Worm (Caenorhabditis elegans) whole organism, L4 larva: Measurements from ENCODE around the gene pak-1.

Experiments used
- F10B5.3 ChIP-seq: sonication (generic microtip); optimal IDR thresholded peaks from 2 replicates; lab custom pipeline; 2016; ENCODE audit warnings: mild to moderate bottlenecking, missing genetic modification characterization, missing compliant biosample characterization
- F26F4.8 ChIP-seq: fragments of 200-800 bp; sonication (Bioruptor generic); conservative IDR thresholded peaks from 2 replicates; pipeline ENCODE4 v1.3.6; 2022; ENCODE audit warnings: missing genetic modification characterization, missing compliant biosample characterization
- F44E2.7 ChIP-seq: fragments of 200-800 bp; sonication (Bioruptor generic); IDR thresholded peaks from 2 replicates; pipeline ENCODE4 v2.1.2; 2022; ENCODE audit warnings: missing genetic modification characterization, missing compliant biosample characterization
- F49E8.2 ChIP-seq: sonication (generic microtip); optimal IDR thresholded peaks from 2 replicates; lab custom pipeline; 2016; ENCODE audit warnings: missing compliant biosample characterization, mild to moderate bottlenecking, missing genetic modification characterization, borderline replicate concordance
- R02D3.7 ChIP-seq: fragments of 150-350 bp; sonication (generic microtip); optimal IDR thresholded peaks from 3 replicates; lab custom pipeline; 2014; ENCODE audit warnings: missing biosample characterization, missing genetic modification characterization
- T20F7.1 ChIP-seq: fragments of 200-800 bp; sonication (Bioruptor generic); optimal IDR thresholded peaks from 2 replicates; lab custom pipeline; 2018; ENCODE audit warnings: mild to moderate bottlenecking, missing genetic modification characterization, missing compliant biosample characterization
- ZK337.2 ChIP-seq: fragments of 200-800 bp; sonication (Bioruptor generic); IDR thresholded peaks from 2 replicates; pipeline ENCODE4 v1.3.6; 2022; ENCODE audit warnings: missing genetic modification reagents, missing genetic modification characterization, missing compliant biosample characterization
- ZK546.5 ChIP-seq, 2 experiments: sonication (generic microtip); optimal IDR thresholded peaks; 2 replicates each; lab custom pipeline; 2017; ENCODE audit warnings: missing biosample characterization in 2 of 2, missing genetic modification characterization in 2 of 2
- aha-1 ChIP-seq: fragments of 150-350 bp; peaks from one replicate; lab custom pipeline; 2014; ENCODE audit warnings: missing biosample characterization, missing genetic modification characterization
- aly-2 ChIP-seq: sonication (generic microtip); optimal IDR thresholded peaks from 2 replicates; lab custom pipeline; 2018; ENCODE audit warnings: missing biosample characterization, missing genetic modification characterization
- attf-4 ChIP-seq: sonication (generic microtip); optimal IDR thresholded peaks from 3 replicates; lab custom pipeline; 2017; ENCODE audit warnings: missing biosample characterization, missing genetic modification characterization
- ceh-20 ChIP-seq: fragments of 200-800 bp; sonication (Bioruptor generic); IDR thresholded peaks from 2 replicates; pipeline ENCODE4 v1.3.6; 2022; ENCODE audit warnings: missing genetic modification reagents, missing genetic modification characterization, missing compliant biosample characterization
- ceh-28 ChIP-seq: fragments of 150-350 bp; optimal IDR thresholded peaks from 2 replicates; lab custom pipeline; 2014; ENCODE audit warnings: missing biosample characterization, missing genetic modification reagents, missing genetic modification characterization
- ceh-32 ChIP-seq: sonication (generic microtip); optimal IDR thresholded peaks from 2 replicates; lab custom pipeline; 2016; ENCODE audit warnings: mild to moderate bottlenecking, missing genetic modification characterization, missing compliant biosample characterization; ENCODE audit not compliant: poor library complexity
- ceh-44 ChIP-seq: fragments of 200-800 bp; sonication (Bioruptor generic); IDR thresholded peaks from 2 replicates; pipeline ENCODE4 v1.3.6; 2022; ENCODE audit warnings: missing genetic modification reagents, missing genetic modification characterization, missing compliant biosample characterization
- ceh-82 ChIP-seq: sonication (generic microtip); optimal IDR thresholded peaks from 2 replicates; lab custom pipeline; 2017; ENCODE audit warnings: missing biosample characterization, missing genetic modification characterization
- daf-12 ChIP-seq: fragments of 150-350 bp; optimal IDR thresholded peaks from 2 replicates; lab custom pipeline; 2014; ENCODE audit warnings: missing biosample characterization, missing genetic modification reagents, missing genetic modification characterization
- daf-19 ChIP-seq: fragments of 200-800 bp; sonication (Bioruptor generic); conservative IDR thresholded peaks from 2 replicates; pipeline ENCODE4 v1.3.6; 2022; ENCODE audit warnings: missing genetic modification characterization, missing compliant biosample characterization
- daf-8 ChIP-seq: fragments of 200-800 bp; sonication (Bioruptor generic); IDR thresholded peaks from 2 replicates; pipeline ENCODE4 v1.3.6; 2022; ENCODE audit warnings: missing genetic modification characterization, missing compliant biosample characterization
- dmd-9 ChIP-seq: fragments of 200-800 bp; sonication (Bioruptor generic); IDR thresholded peaks from 2 replicates; pipeline ENCODE4 v1.3.6; 2022; ENCODE audit warnings: missing genetic modification reagents, missing genetic modification characterization, missing compliant biosample characterization
- fkh-10 ChIP-seq: fragments of 150-350 bp; optimal IDR thresholded peaks from 2 replicates; lab custom pipeline; 2014; ENCODE audit warnings: missing biosample characterization, missing genetic modification reagents, missing genetic modification characterization
- gei-8 ChIP-seq: fragments of 200-800 bp; sonication (Bioruptor generic); optimal IDR thresholded peaks from 2 replicates; lab custom pipeline; 2018; ENCODE audit warnings: mild to moderate bottlenecking, missing genetic modification characterization, missing compliant biosample characterization
- hlh-11 ChIP-seq: fragments of 200-800 bp; sonication (Bioruptor generic); optimal IDR thresholded peaks from 2 replicates; lab custom pipeline; 2018; ENCODE audit warnings: mild to moderate bottlenecking, missing genetic modification characterization, missing compliant biosample characterization
- jun-1 ChIP-seq: fragments of 150-350 bp; optimal IDR thresholded peaks from 2 replicates; lab custom pipeline; 2014; ENCODE audit warnings: missing biosample characterization, missing genetic modification reagents, missing genetic modification characterization
- lin-15B ChIP-seq: fragments of 150-350 bp; sonication (generic microtip); optimal IDR thresholded peaks from 3 replicates; lab custom pipeline; 2014; ENCODE audit warnings: missing biosample characterization, missing genetic modification characterization
- lin-38 ChIP-seq: fragments of 200-800 bp; sonication (Bioruptor generic); IDR thresholded peaks from 2 replicates; pipeline ENCODE4 v1.3.6; 2022; ENCODE audit warnings: missing genetic modification reagents, missing genetic modification characterization, missing compliant biosample characterization
- madf-9 ChIP-seq: fragments of 200-800 bp; sonication (Bioruptor generic); conservative IDR thresholded peaks from 2 replicates; pipeline ENCODE4 v1.3.6; 2022; ENCODE audit warnings: missing genetic modification reagents, missing genetic modification characterization, missing compliant biosample characterization
- mdl-1 ChIP-seq, 2 experiments: fragments of 150-350 bp in 1 of 2; sonication (generic microtip) in 1 of 2; optimal IDR thresholded peaks; 2 replicates each; lab custom pipeline; 2014 to 2017; ENCODE audit warnings: missing biosample characterization in 2 of 2, missing genetic modification characterization in 2 of 2
- mep-1 ChIP-seq: fragments of 150-350 bp; sonication (generic microtip); optimal IDR thresholded peaks from 3 replicates; lab custom pipeline; 2014; ENCODE audit warnings: missing biosample characterization, missing genetic modification characterization
- mes-2 ChIP-seq: sonication (generic microtip); optimal IDR thresholded peaks from 2 replicates; lab custom pipeline; 2016; ENCODE audit warnings: missing genotype, mild to moderate bottlenecking, missing genetic modification characterization, missing compliant biosample characterization; ENCODE audit not compliant: poor library complexity, severe bottlenecking
- mxl-2 ChIP-seq: fragments of 200-800 bp; sonication (Bioruptor generic); conservative IDR thresholded peaks from 2 replicates; pipeline ENCODE4 v1.3.6; 2022; ENCODE audit warnings: missing genetic modification reagents, missing genetic modification characterization, missing compliant biosample characterization
- nhr-102 ChIP-seq: sonication (generic microtip); optimal IDR thresholded peaks from 2 replicates; lab custom pipeline; 2016; ENCODE audit warnings: mild to moderate bottlenecking, missing genetic modification characterization, moderate library complexity, missing compliant biosample characterization
- nhr-11 ChIP-seq: fragments of 150-350 bp; optimal IDR thresholded peaks from 2 replicates; lab custom pipeline; 2014; ENCODE audit warnings: missing biosample characterization, missing genetic modification characterization
- nhr-111 ChIP-seq: fragments of 200-800 bp; sonication (Bioruptor generic); optimal IDR thresholded peaks from 2 replicates; lab custom pipeline; 2018; ENCODE audit warnings: mild to moderate bottlenecking, missing genetic modification characterization, missing compliant biosample characterization
- nhr-237 ChIP-seq: sonication (generic microtip); optimal IDR thresholded peaks from 2 replicates; lab custom pipeline; 2017; ENCODE audit warnings: missing biosample characterization, missing genetic modification characterization
- nhr-25 ChIP-seq: sonication (generic microtip); optimal IDR thresholded peaks from 2 replicates; lab custom pipeline; 2017; ENCODE audit warnings: missing genetic modification characterization, mild to moderate bottlenecking, missing compliant biosample characterization, antibody characterized with exemption, moderate library complexity, borderline replicate concordance; ENCODE audit not compliant: insufficient read depth
- nhr-28 ChIP-seq: fragments of 150-350 bp; optimal IDR thresholded peaks from 2 replicates; lab custom pipeline; 2014; ENCODE audit warnings: missing biosample characterization, missing genetic modification characterization
- nhr-41 ChIP-seq: fragments of 200-800 bp; sonication (Bioruptor generic); IDR thresholded peaks from 2 replicates; pipeline ENCODE4 v1.3.6; 2022; ENCODE audit warnings: missing genetic modification reagents, missing genetic modification characterization, missing compliant biosample characterization
- nhr-48 ChIP-seq: sonication (generic microtip); optimal IDR thresholded peaks from 2 replicates; lab custom pipeline; 2016; ENCODE audit warnings: mild to moderate bottlenecking, missing genetic modification characterization, missing compliant biosample characterization
- nhr-6 ChIP-seq: fragments of 150-350 bp; optimal IDR thresholded peaks from 2 replicates; lab custom pipeline; 2014; ENCODE audit warnings: missing biosample characterization, missing genetic modification characterization
- nhr-77 ChIP-seq: fragments of 150-350 bp; optimal IDR thresholded peaks from 2 replicates; lab custom pipeline; 2014; ENCODE audit warnings: missing biosample characterization, missing genetic modification characterization
- php-3 ChIP-seq: fragments of 200-800 bp; sonication (Bioruptor generic); IDR thresholded peaks from 2 replicates; pipeline ENCODE4 v1.3.6; 2022; ENCODE audit warnings: missing genetic modification reagents, missing genetic modification characterization, missing compliant biosample characterization
- pqm-1 ChIP-seq: sonication (generic microtip); optimal IDR thresholded peaks from 2 replicates; lab custom pipeline; 2017; ENCODE audit warnings: missing biosample characterization, missing genetic modification characterization
- rbr-2 ChIP-seq: sonication (generic microtip); optimal IDR thresholded peaks from 2 replicates; lab custom pipeline; 2016; ENCODE audit warnings: missing genotype, missing genetic modification characterization, missing compliant biosample characterization
- sdz-12 ChIP-seq: fragments of 200-800 bp; sonication (Bioruptor generic); optimal IDR thresholded peaks from 2 replicates; lab custom pipeline; 2018; ENCODE audit warnings: mild to moderate bottlenecking, missing genetic modification characterization, missing compliant biosample characterization
- spr-1 ChIP-seq: sonication (generic microtip); optimal IDR thresholded peaks from 2 replicates; lab custom pipeline; 2016; ENCODE audit warnings: mild to moderate bottlenecking, missing genetic modification characterization, missing compliant biosample characterization
- spr-3 ChIP-seq: fragments of 200-800 bp; sonication (Bioruptor generic); optimal IDR thresholded peaks from 2 replicates; lab custom pipeline; 2018; ENCODE audit warnings: mild to moderate bottlenecking, missing genetic modification characterization, missing compliant biosample characterization
- unc-130 ChIP-seq: sonication (generic microtip); optimal IDR thresholded peaks from 2 replicates; lab custom pipeline; 2016; ENCODE audit warnings: missing genetic modification reagents, missing genetic modification characterization, missing compliant biosample characterization
- zfp-2 ChIP-seq: sonication (generic microtip); optimal IDR thresholded peaks from 2 replicates; lab custom pipeline; 2016; ENCODE audit warnings: mild to moderate bottlenecking, missing genetic modification characterization, missing compliant biosample characterization
- zip-11 ChIP-seq: fragments of 200-800 bp; sonication (Bioruptor generic); IDR thresholded peaks from 2 replicates; pipeline ENCODE4 v1.3.6; 2022; ENCODE audit warnings: missing genetic modification characterization, missing compliant biosample characterization
- ztf-11 ChIP-seq: fragments of 150-350 bp; optimal IDR thresholded peaks from 2 replicates; lab custom pipeline; 2014; ENCODE audit warnings: missing biosample characterization, missing genetic modification characterization
- ztf-7 ChIP-seq: fragments of 150-350 bp; optimal IDR thresholded peaks from 2 replicates; lab custom pipeline; 2014; ENCODE audit warnings: missing biosample characterization, missing genetic modification characterization

pak-1 gene

ce11 chrX:6057580-6058305, 9.3 kb upstream of the pak-1 start, which contains the start of gene gln-1 (continued):
- TF ChIP-seq ceh-28 (tag; lab: Kevin White, UChicago) (no peak), pqm-1 (tag; lab: Kevin White, UChicago) (peak; percentile 70), lin-38 (GFP tag; lab: Robert Waterston, UW) (no peak), nhr-28 (peak; percentile 66), daf-8 (GFP tag; lab: Robert Waterston, UW) (no peak), mep-1 (peak; percentile 49), ztf-7 (tag; lab: Kevin White, UChicago) (no peak), nhr-41 (no peak), gei-8 (GFP tag; lab: Kevin White, UChicago) (no peak), daf-12 (tag; lab: Kevin White, UChicago) (no peak), R02D3.7 (tag; lab: Kevin White, UChicago) (no peak), nhr-237 (tag; lab: Kevin White, UChicago) (no peak), mes-2 (no peak), ceh-20 (GFP tag; lab: Robert Waterston, UW) (no peak), ceh-82 (tag; lab: Kevin White, UChicago) (no peak), sdz-12 (GFP tag; lab: Kevin White, UChicago) (no peak), lin-15B (tag; lab: Kevin White, UChicago) (no peak), madf-9 (GFP tag; lab: Robert Waterston, UW) (no peak), unc-130 (no peak), ceh-44 (GFP tag; lab: Robert Waterston, UW) (no peak), hlh-11 (tag; lab: Kevin White, UChicago) (peak; percentile 59), daf-19 (GFP tag; lab: Robert Waterston, UW) (no peak), mdl-1 (tag; optimal IDR thresholded peaks at IDR 0.05; lab: Kevin White, UChicago) (peak in 1 of 2 experiments; percentile 50), nhr-6 (tag; lab: Kevin White, UChicago) (peak; percentile 17), nhr-11 (tag; lab: Kevin White, UChicago) (no peak), php-3 (GFP tag; lab: Robert Waterston, UW) (no peak), zfp-2 (tag; lab: Kevin White, UChicago) (no peak), ZK337.2 (GFP tag; lab: Robert Waterston, UW) (no peak), zip-11 (GFP tag; lab: Robert Waterston, UW) (no peak), nhr-102 (tag; lab: Kevin White, UChicago) (no peak), ceh-32 (tag; lab: Kevin White, UChicago) (no peak), ztf-11 (tag; lab: Kevin White, UChicago) (no peak), jun-1 (tag; lab: Kevin White, UChicago) (no peak), spr-1 (tag; lab: Kevin White, UChicago) (no peak), nhr-48 (tag; lab: Kevin White, UChicago) (peak; percentile 45), nhr-111 (GFP tag; lab: Kevin White, UChicago) (no peak), aly-2 (no peak), ZK546.5 (tag; optimal IDR thresholded peaks at IDR 0.05; lab: Kevin White, UChicago) (no peak), rbr-2 (tag; lab: Kevin White, UChicago) (no peak), nhr-25 (tag; lab: Kevin White, UChicago) (no peak), F49E8.2 (no peak), attf-4 (tag; lab: Kevin White, UChicago) (no peak), F44E2.7 (GFP tag; lab: Robert Waterston, UW) (no peak), F26F4.8 (GFP tag; lab: Robert Waterston, UW) (no peak), F10B5.3 (tag; lab: Kevin White, UChicago) (no peak), aha-1 (tag; lab: Kevin White, UChicago) (no peak), dmd-9 (GFP tag; lab: Robert Waterston, UW) (no peak), T20F7.1 (GFP tag; lab: Kevin White, UChicago) (no peak), fkh-10 (no peak), nhr-77 (tag; lab: Kevin White, UChicago) (peak; percentile 45), spr-3 (no peak), mxl-2 (GFP tag; lab: Robert Waterston, UW) (no peak)
